Worm (Caenorhabditis elegans) whole organism, mixed stage, embryonic: ENCODE measurements around the gene R10D12.6.

Source experiments
- bed-3 ChIP-seq: fragments of 200-800 bp; sonication (Bioruptor generic); optimal IDR thresholded peaks from 3 replicates; lab custom pipeline; 2018; ENCODE audit warnings: mild to moderate bottlenecking, missing genetic modification characterization, moderate library complexity, missing compliant biosample characterization
- blmp-1 ChIP-seq: fragments of 150-350 bp; optimal IDR thresholded peaks from 2 replicates; lab custom pipeline; 2014; ENCODE audit warnings: missing biosample characterization, missing genetic modification characterization
- ceh-39 ChIP-seq: fragments of 150-350 bp; optimal IDR thresholded peaks from 2 replicates; lab custom pipeline; 2014; ENCODE audit warnings: missing biosample characterization, missing genetic modification characterization
- elt-1 ChIP-seq: sonication (generic microtip); optimal IDR thresholded peaks from 2 replicates; lab custom pipeline; 2017; ENCODE audit warnings: missing genetic modification characterization, mild to moderate bottlenecking, missing compliant biosample characterization, antibody characterized with exemption, moderate library complexity, borderline replicate concordance; ENCODE audit not compliant: insufficient read depth
- lin-32 ChIP-seq: fragments of 200-800 bp; sonication (Bioruptor generic); optimal IDR thresholded peaks from 2 replicates; lab custom pipeline; 2018; ENCODE audit warnings: mild to moderate bottlenecking, missing genetic modification characterization, missing compliant biosample characterization
- nhr-2 ChIP-seq: fragments of 150-350 bp; optimal IDR thresholded peaks from 2 replicates; lab custom pipeline; 2014; ENCODE audit warnings: missing biosample characterization, missing genetic modification characterization
- nhr-76 ChIP-seq: sonication (generic microtip); optimal IDR thresholded peaks from 2 replicates; lab custom pipeline; 2017; ENCODE audit warnings: missing biosample characterization, missing genetic modification characterization
- sem-2 ChIP-seq: fragments of 200-800 bp; sonication (Bioruptor generic); optimal IDR thresholded peaks from 2 replicates; lab custom pipeline; 2018; ENCODE audit warnings: mild to moderate bottlenecking, missing genetic modification characterization, missing compliant biosample characterization

R10D12.6 gene

ce11 chrV:13993478-13993877, 44.4 kb downstream of the R10D12.6 start:
- TF ChIP-seq lin-32 (GFP tag; lab: Kevin White, UChicago) (no peak), blmp-1 (tag; lab: Kevin White, UChicago) (no peak), elt-1 (no peak), sem-2 (GFP tag; lab: Kevin White, UChicago) (no peak), nhr-2 (tag; lab: Kevin White, UChicago) (no peak), bed-3 (GFP tag; lab: Kevin White, UChicago) (no peak), ceh-39 (tag; lab: Kevin White, UChicago) (no peak), nhr-76 (tag; lab: Kevin White, UChicago) (no peak)
- TF ChIP-seq, all 35 proteins: peak for 0
